Worm (Caenorhabditis elegans) whole organism, L4/young adult: Measurements from ENCODE around the gene nas-38.

Experiments used
- dao-5 ChIP-seq: sonication (generic microtip); optimal IDR thresholded peaks from 2 replicates; lab custom pipeline; 2016; ENCODE audit warnings: missing genotype, missing genetic modification characterization, moderate library complexity, missing compliant biosample characterization
- him-1 ChIP-seq: sonication (generic microtip); optimal IDR thresholded peaks from 2 replicates; lab custom pipeline; 2016; ENCODE audit warnings: missing genotype, missing genetic modification reagents, missing genetic modification characterization, missing compliant biosample characterization

ce11 chrX:542807-543206 is 15.2 kb upstream of the nas-38 start, which contains the start of gene F28C10.1:
- TF ChIP-seq dao-5 (no peak), him-1 (tag; lab: Kevin White, UChicago) (no peak)
